Fruit fly (Drosophila melanogaster) whole organism, embryonic: ENCODE data around the gene CG14352.

Source experiments
- C15 ChIP-seq: fragments of 200-800 bp; sonication (Bioruptor generic); IDR thresholded peaks from 3 replicates; pipeline ENCODE4 v1.3.6; 2022; ENCODE audit warnings: missing biosample characterization, missing genetic modification characterization
- CG11456 ChIP-seq: fragments of 200-800 bp; sonication (Bioruptor generic); IDR thresholded peaks from 3 replicates; pipeline ENCODE4 v1.3.6; 2022; ENCODE audit warnings: missing biosample characterization, missing genetic modification characterization
- CG12236 ChIP-seq: fragments of 200-800 bp; sonication (Bioruptor generic); optimal IDR thresholded peaks from 2 replicates; lab custom pipeline; 2016; ENCODE audit warnings: missing biosample characterization, missing genetic modification characterization
- CG12391 ChIP-seq: fragments of 200-800 bp; sonication (Bioruptor generic); optimal IDR thresholded peaks from 3 replicates; lab custom pipeline; 2018; ENCODE audit warnings: missing biosample characterization, mild to moderate bottlenecking, missing genetic modification characterization, moderate library complexity
- CG12942 ChIP-seq: fragments of 200-800 bp; sonication (Bioruptor generic); optimal IDR thresholded peaks from 3 replicates; lab custom pipeline; 2016; ENCODE audit warnings: missing biosample characterization, missing genetic modification characterization
- CG13624 ChIP-seq: fragments of 200-800 bp; sonication (Bioruptor generic); optimal IDR thresholded peaks from 2 replicates; lab custom pipeline; 2016; ENCODE audit warnings: missing biosample characterization, missing genetic modification characterization
- CG16815 ChIP-seq: fragments of 200-800 bp; sonication (Bioruptor generic); optimal IDR thresholded peaks from 3 replicates; lab custom pipeline; 2017; ENCODE audit warnings: missing biosample characterization, mild to moderate bottlenecking, missing genetic modification characterization
- CG17328 ChIP-seq: fragments of 200-800 bp; sonication (Bioruptor generic); IDR thresholded peaks from 2 replicates; pipeline ENCODE4 v1.3.6; 2022; ENCODE audit warnings: missing biosample characterization, missing genetic modification characterization
- CG17359 ChIP-seq: fragments of 200-800 bp; sonication (Bioruptor generic); optimal IDR thresholded peaks from 3 replicates; lab custom pipeline; 2018; ENCODE audit warnings: missing biosample characterization, mild to moderate bottlenecking, missing genetic modification characterization, moderate library complexity
- CG2202 ChIP-seq: fragments of 200-800 bp; sonication (Bioruptor generic); optimal IDR thresholded peaks from 2 replicates; lab custom pipeline; 2018; ENCODE audit warnings: missing biosample characterization, mild to moderate bottlenecking, missing genetic modification characterization
- CG2712 ChIP-seq: fragments of 200-800 bp; optimal IDR thresholded peaks from 3 replicates; lab custom pipeline; 2019; ENCODE audit warnings: missing biosample characterization, mild to moderate bottlenecking, missing genetic modification characterization, moderate library complexity
- CG31224 ChIP-seq: fragments of 200-800 bp; sonication (Bioruptor generic); IDR thresholded peaks from 2 replicates; pipeline ENCODE4 v1.3.6; 2022; ENCODE audit warnings: missing biosample characterization, missing genetic modification characterization
- CG31388 ChIP-seq: fragments of 200-800 bp; sonication (Bioruptor generic); optimal IDR thresholded peaks from 2 replicates; lab custom pipeline; 2016; ENCODE audit warnings: missing biosample characterization, missing genetic modification characterization
- CG4404 ChIP-seq: fragments of 200-800 bp; sonication (Bioruptor generic); IDR thresholded peaks from 2 replicates; pipeline ENCODE4 v1.3.6; 2022; ENCODE audit warnings: missing biosample characterization, missing genetic modification characterization
- CG4730 ChIP-seq: fragments of 200-800 bp; sonication (Bioruptor generic); IDR thresholded peaks from 2 replicates; pipeline ENCODE4 v1.3.6; 2022; ENCODE audit warnings: missing biosample characterization, missing genetic modification characterization
- CG6654 ChIP-seq: fragments of 200-800 bp; sonication (Bioruptor generic); optimal IDR thresholded peaks from 2 replicates; lab custom pipeline; 2017; ENCODE audit warnings: missing biosample characterization, mild to moderate bottlenecking, missing genetic modification characterization
- CG7357 ChIP-seq: fragments of 200-800 bp; sonication (Bioruptor generic); IDR thresholded peaks from 3 replicates; pipeline ENCODE4 v1.3.6; 2022; ENCODE audit warnings: missing biosample characterization, missing genetic modification characterization
- CG9817 ChIP-seq: fragments of 200-800 bp; sonication (Bioruptor generic); optimal IDR thresholded peaks from 2 replicates; lab custom pipeline; 2018; ENCODE audit warnings: missing biosample characterization, mild to moderate bottlenecking, missing genetic modification characterization, moderate library complexity
- D ChIP-seq, 2 experiments: fragments of 200-800 bp in 1 of 2; fragments of >200 bp in 1 of 2; sonication (Bioruptor generic) in 1 of 2; optimal IDR thresholded peaks; 2 replicates in 1 of 2; 3 replicates in 1 of 2; lab custom pipeline; 2017; ENCODE audit warnings: mild to moderate bottlenecking in 1 of 2, missing biosample characterization in 1 of 2, missing genetic modification characterization in 1 of 2, missing genetic modification reagents in 1 of 2
- Dbx ChIP-seq: fragments of 200-800 bp; sonication (Bioruptor generic); IDR thresholded peaks from 3 replicates; pipeline ENCODE4 v1.3.6; 2022; ENCODE audit warnings: missing biosample characterization, missing genetic modification characterization
- Dfd ChIP-seq, 2 experiments: fragments of >200 bp; optimal IDR thresholded peaks; 2 replicates each; lab custom pipeline; 2017; ENCODE audit warnings: missing biosample characterization in 2 of 2, missing genetic modification characterization in 2 of 2
- Drgx ChIP-seq: fragments of 200-800 bp; sonication (Bioruptor generic); IDR thresholded peaks from 2 replicates; pipeline ENCODE4 v1.3.6; 2022; ENCODE audit warnings: missing biosample characterization, missing genetic modification characterization
- Ets97D ChIP-seq: fragments of 200-800 bp; sonication (Bioruptor generic); optimal IDR thresholded peaks from 3 replicates; lab custom pipeline; 2016; ENCODE audit warnings: missing biosample characterization, missing genetic modification characterization
- Fer3 ChIP-seq: fragments of 200-800 bp; sonication (Bioruptor generic); optimal IDR thresholded peaks from 2 replicates; lab custom pipeline; 2018; ENCODE audit warnings: missing biosample characterization, mild to moderate bottlenecking, missing genetic modification characterization, moderate library complexity
- H15 ChIP-seq: fragments of 200-800 bp; sonication (Bioruptor generic); IDR thresholded peaks from 3 replicates; pipeline ENCODE4 v1.3.6; 2022; ENCODE audit warnings: missing biosample characterization, missing genetic modification characterization
- Hmr ChIP-seq: fragments of 200-800 bp; sonication (Bioruptor generic); optimal IDR thresholded peaks from 3 replicates; lab custom pipeline; 2017; ENCODE audit warnings: mild to moderate bottlenecking, missing biosample characterization, missing genetic modification reagents, missing genetic modification characterization
- Hsf ChIP-seq: fragments of 200-800 bp; sonication (Bioruptor generic); optimal IDR thresholded peaks from 3 replicates; lab custom pipeline; 2016; ENCODE audit warnings: missing biosample characterization, missing genetic modification characterization
- Rx ChIP-seq: fragments of 200-800 bp; sonication (Bioruptor generic); IDR thresholded peaks from 2 replicates; pipeline ENCODE4 v1.3.6; 2022; ENCODE audit warnings: missing biosample characterization, missing genetic modification characterization
- Ssrp ChIP-seq: fragments of 200-800 bp; sonication (Bioruptor generic); optimal IDR thresholded peaks from 2 replicates; lab custom pipeline; 2018; ENCODE audit warnings: missing biosample characterization, mild to moderate bottlenecking, missing genetic modification characterization, moderate library complexity
- al ChIP-seq: fragments of 200-800 bp; sonication (Bioruptor generic); IDR thresholded peaks from 2 replicates; pipeline ENCODE4 v1.3.6; 2022; ENCODE audit warnings: missing biosample characterization, missing genetic modification characterization
- aop ChIP-seq: fragments of 200-800 bp; sonication (Bioruptor generic); IDR thresholded peaks from 2 replicates; pipeline ENCODE4 v1.3.6; 2022; ENCODE audit warnings: missing biosample characterization, missing genetic modification characterization
- ara ChIP-seq: fragments of 200-800 bp; sonication (Bioruptor generic); IDR thresholded peaks from 2 replicates; pipeline ENCODE4 v1.3.6; 2022; ENCODE audit warnings: missing biosample characterization, missing genetic modification characterization
- bowl ChIP-seq: fragments of 200-800 bp; sonication (Bioruptor generic); IDR thresholded peaks from 2 replicates; pipeline ENCODE4 v1.3.6; 2022; ENCODE audit warnings: missing biosample characterization, missing genetic modification characterization
- br ChIP-seq: fragments of >200 bp; optimal IDR thresholded peaks from 2 replicates; lab custom pipeline; 2017
- cg ChIP-seq: fragments of 200-800 bp; sonication (Bioruptor generic); optimal IDR thresholded peaks from 3 replicates; lab custom pipeline; 2019; ENCODE audit warnings: missing biosample characterization, mild to moderate bottlenecking, missing genetic modification characterization, moderate library complexity
- ci ChIP-seq: fragments of 200-800 bp; sonication (Bioruptor generic); IDR thresholded peaks from 3 replicates; pipeline ENCODE4 v1.3.6; 2022; ENCODE audit warnings: missing biosample characterization, missing genetic modification characterization
- gsb ChIP-seq: fragments of 200-800 bp; sonication (Bioruptor generic); IDR thresholded peaks from 2 replicates; pipeline ENCODE4 v1.3.6; 2022; ENCODE audit warnings: missing biosample characterization, missing genetic modification characterization
- ken ChIP-seq: fragments of 200-800 bp; sonication (Bioruptor generic); IDR thresholded peaks from 3 replicates; pipeline ENCODE4 v1.3.6; 2022; ENCODE audit warnings: missing biosample characterization, missing genetic modification characterization
- klu ChIP-seq: fragments of 200-800 bp; sonication (Bioruptor generic); IDR thresholded peaks from 2 replicates; pipeline ENCODE4 v1.3.6; 2022; ENCODE audit warnings: missing biosample characterization, missing genetic modification characterization
- mirr ChIP-seq: fragments of 200-800 bp; sonication (Bioruptor generic); optimal IDR thresholded peaks from 3 replicates; lab custom pipeline; 2018; ENCODE audit warnings: missing biosample characterization, mild to moderate bottlenecking, missing genetic modification characterization
- nerfin-1 ChIP-seq: fragments of 200-800 bp; sonication (Bioruptor generic); optimal IDR thresholded peaks from 3 replicates; lab custom pipeline; 2019; ENCODE audit warnings: missing biosample characterization, mild to moderate bottlenecking, missing genetic modification characterization, moderate library complexity
- nerfin-2 ChIP-seq: fragments of 200-800 bp; sonication (Bioruptor generic); IDR thresholded peaks from 2 replicates; pipeline ENCODE4 v1.3.6; 2022; ENCODE audit warnings: missing biosample characterization, missing genetic modification characterization; ENCODE audit not compliant: partially characterized antibody
- oc ChIP-seq: fragments of 200-800 bp; sonication (Bioruptor generic); optimal IDR thresholded peaks from 2 replicates; lab custom pipeline; 2018; ENCODE audit warnings: missing biosample characterization, mild to moderate bottlenecking, missing genetic modification characterization, moderate library complexity
- pfk ChIP-seq: fragments of 200-800 bp; sonication (Bioruptor generic); optimal IDR thresholded peaks from 2 replicates; lab custom pipeline; 2018; ENCODE audit warnings: missing biosample characterization, mild to moderate bottlenecking, missing genetic modification characterization, moderate library complexity
- psq ChIP-seq: fragments of 200-800 bp; sonication (Bioruptor generic); optimal IDR thresholded peaks from 2 replicates; lab custom pipeline; 2017; ENCODE audit warnings: missing biosample characterization, missing genetic modification characterization
- ro ChIP-seq: fragments of 200-800 bp; sonication (Bioruptor generic); IDR thresholded peaks from 2 replicates; pipeline ENCODE4 v1.3.6; 2022; ENCODE audit warnings: missing biosample characterization, missing genetic modification characterization
- stwl ChIP-seq: fragments of 200-800 bp; sonication (Bioruptor generic); optimal IDR thresholded peaks from 3 replicates; lab custom pipeline; 2018; ENCODE audit warnings: missing biosample characterization, mild to moderate bottlenecking, missing genetic modification characterization, moderate library complexity
- tna ChIP-seq: fragments of 200-800 bp; sonication (Bioruptor generic); IDR thresholded peaks from 2 replicates; pipeline ENCODE4 v1.3.6; 2022; ENCODE audit warnings: missing biosample characterization, missing genetic modification characterization; ENCODE audit not compliant: partially characterized antibody
- tup ChIP-seq: fragments of 200-800 bp; sonication (Bioruptor generic); optimal IDR thresholded peaks from 2 replicates; lab custom pipeline; 2016; ENCODE audit warnings: missing biosample characterization, mild to moderate bottlenecking, missing genetic modification characterization, moderate library complexity
- vvl ChIP-seq: fragments of 200-800 bp; sonication (Bioruptor generic); IDR thresholded peaks from 2 replicates; pipeline ENCODE4 v1.3.6; 2022; ENCODE audit warnings: missing biosample characterization, missing genetic modification characterization
- zf30C ChIP-seq: fragments of 200-800 bp; sonication (Bioruptor generic); optimal IDR thresholded peaks from 3 replicates; lab custom pipeline; 2018; ENCODE audit warnings: missing biosample characterization, mild to moderate bottlenecking, missing genetic modification characterization

The CG14352 gene

dm6 chr2L:1611122-1611521 lies at the start of gene CG14352, which contains the start of gene Rab3GAP1:
TSS of gene CG14352 (plus strand) at chr2L:1611410.
TSS of gene Rab3GAP1 (minus strand) at chr2L:1611157.
- TF ChIP-seq ci (peak; percentile 75), CG13624 (GFP tag; lab: Kevin White, UChicago) (peak; percentile 83), cg (GFP tag; lab: Kevin White, UChicago) (no peak), Drgx (GFP tag; lab: Robert Waterston, UW) (0 out of 2 replicates have a peak, but pooled peaks have one; percentile 45), Fer3 (tag; lab: Kevin White, UChicago) (peak; percentile 83), D (optimal IDR thresholded peaks at IDR 0.05; lab: Kevin White, UChicago) (no peak), D (GFP tag; optimal IDR thresholded peaks at IDR 0.05; lab: Kevin White, UChicago) (no peak), CG17328 (GFP tag; lab: Robert Waterston, UW) (peak; percentile 83), ara (peak; percentile 73), vvl (peak; percentile 89), CG16815 (GFP tag; lab: Kevin White, UChicago) (peak; percentile 86), CG31388 (GFP tag; lab: Kevin White, UChicago) (peak; percentile 66), aop (GFP tag; lab: Robert Waterston, UW) (no peak), oc (tag; lab: Kevin White, UChicago) (peak; percentile 45), CG11456 (peak; percentile 85), Dfd (GFP tag; optimal IDR thresholded peaks at IDR 0.05; lab: Kevin White, UChicago) (peak in 1 of 2 experiments; percentile 30), Dbx (peak; percentile 86), br (no peak), Ets97D (GFP tag; lab: Kevin White, UChicago) (peak; percentile 87), CG31224 (peak; percentile 63), CG2202 (tag; lab: Kevin White, UChicago) (peak; percentile 71), C15 (GFP tag; lab: Robert Waterston, UW) (peak; percentile 46; the same call in 1 of the 3 replicates), CG4404 (GFP tag; lab: Robert Waterston, UW) (peak; percentile 85), CG12391 (peak; percentile 91), CG2712 (peak; percentile 87), tna (GFP tag; lab: Robert Waterston, UW) (no peak), H15 (GFP tag; lab: Robert Waterston, UW) (peak; percentile 52; the same call in 1 of the 3 replicates), Ssrp (tag; lab: Kevin White, UChicago) (peak; percentile 89), klu (GFP tag; lab: Robert Waterston, UW) (peak; percentile 83), zf30C (no peak), mirr (peak; percentile 52), ken (GFP tag; lab: Robert Waterston, UW) (peak; percentile 87), CG17359 (tag; lab: Kevin White, UChicago) (peak; percentile 77), CG12942 (peak; percentile 85), CG4730 (GFP tag; lab: Robert Waterston, UW) (peak; percentile 68), gsb (peak; percentile 32; the same call in 1 of the 2 replicates), nerfin-2 (GFP tag; lab: Robert Waterston, UW) (no peak), stwl (tag; lab: Kevin White, UChicago) (peak; percentile 98), CG12236 (GFP tag; lab: Kevin White, UChicago) (peak; percentile 65), tup (GFP tag; lab: Kevin White, UChicago) (peak; percentile 86), CG9817 (tag; lab: Kevin White, UChicago) (peak; percentile 94), psq (GFP tag; lab: Kevin White, UChicago) (peak; percentile 70), CG6654 (GFP tag; lab: Kevin White, UChicago) (peak; percentile 64), bowl (GFP tag; lab: Robert Waterston, UW) (no peak), nerfin-1 (tag; lab: Kevin White, UChicago) (peak; percentile 80), CG7357 (GFP tag; lab: Robert Waterston, UW) (peak; percentile 60; the same call in 2 of the 3 replicates), pfk (peak; percentile 14), Hsf (GFP tag; lab: Kevin White, UChicago) (peak; percentile 93), Rx (peak; percentile 68), al (GFP tag; lab: Robert Waterston, UW) (peak; percentile 86), ro (GFP tag; lab: Robert Waterston, UW) (no peak), Hmr (GFP tag; lab: Kevin White, UChicago) (peak; percentile 85)
